Worm (Caenorhabditis elegans) whole organism, L3 larva: ENCODE results near the gene R155.3.

Experiments used
- R02D3.7 ChIP-seq: fragments of 150-350 bp; optimal IDR thresholded peaks from 2 replicates; lab custom pipeline; 2014; ENCODE audit warnings: missing biosample characterization, missing genetic modification characterization
- aly-2 ChIP-seq: fragments of 150-350 bp; optimal IDR thresholded peaks from 2 replicates; lab custom pipeline; 2014; ENCODE audit warnings: missing biosample characterization, missing genetic modification characterization
- fkh-2 ChIP-seq: fragments of 150-350 bp; optimal IDR thresholded peaks from 2 replicates; lab custom pipeline; 2014; ENCODE audit warnings: missing biosample characterization, missing genetic modification reagents, missing genetic modification characterization
- lin-15B ChIP-seq: fragments of 150-350 bp; optimal IDR thresholded peaks from 2 replicates; lab custom pipeline; 2014; ENCODE audit warnings: missing biosample characterization, missing genetic modification characterization
- nhr-12 ChIP-seq: fragments of 150-350 bp; optimal IDR thresholded peaks from 2 replicates; lab custom pipeline; 2014; ENCODE audit warnings: missing biosample characterization, missing genetic modification characterization
- nhr-237 ChIP-seq: fragments of 150-350 bp; optimal IDR thresholded peaks from 2 replicates; lab custom pipeline; 2014; ENCODE audit warnings: missing biosample characterization, missing genetic modification characterization
- snpc-4 ChIP-seq: fragments of 150-350 bp; optimal IDR thresholded peaks from 2 replicates; lab custom pipeline; 2014; ENCODE audit warnings: missing biosample characterization, missing genetic modification characterization
- tbx-2 ChIP-seq: sonication (generic microtip); optimal IDR thresholded peaks from 2 replicates; lab custom pipeline; 2016; ENCODE audit warnings: mild to moderate bottlenecking, missing genetic modification characterization, missing compliant biosample characterization
- zag-1 ChIP-seq: fragments of 150-350 bp; optimal IDR thresholded peaks from 2 replicates; lab custom pipeline; 2014; ENCODE audit warnings: missing biosample characterization, missing genetic modification characterization

R155.3 gene

DNA sequence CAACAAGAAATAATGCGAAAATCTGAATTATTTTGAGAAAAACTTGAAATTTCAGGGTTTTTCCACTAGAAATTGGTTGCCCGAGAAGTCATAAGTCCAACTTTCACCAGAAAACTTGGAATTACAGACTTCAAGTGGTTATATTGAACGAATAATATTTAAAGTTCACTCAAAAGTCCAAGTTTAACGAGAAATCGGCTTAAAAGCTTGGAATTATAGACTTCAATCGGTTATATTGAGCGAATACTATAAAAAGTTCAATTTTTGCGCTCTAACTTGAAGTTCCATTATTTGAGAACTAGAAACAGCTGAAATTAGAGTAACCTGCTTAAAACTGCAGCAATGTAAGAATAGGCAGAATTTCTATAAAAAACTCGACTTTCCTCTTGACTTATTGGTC is 54.5 kb downstream of the R155.3 start:
- TF ChIP-seq aly-2 (tag; lab: Kevin White, UChicago) (no peak), tbx-2 (no peak), fkh-2 (tag; lab: Kevin White, UChicago) (no peak), zag-1 (tag; lab: Kevin White, UChicago) (no peak), nhr-237 (tag; lab: Kevin White, UChicago) (no peak), snpc-4 (tag; lab: Kevin White, UChicago) (no peak), R02D3.7 (no peak), lin-15B (tag; lab: Kevin White, UChicago) (no peak), nhr-12 (no peak)
